Fruit fly (Drosophila melanogaster) whole organism, embryonic: ENCODE data around the gene CG1910.

Experiments
- Antp ChIP-seq: fragments of 200-800 bp; sonication (Bioruptor generic); optimal IDR thresholded peaks from 3 replicates; lab custom pipeline; 2016; ENCODE audit warnings: missing biosample characterization, missing genetic modification characterization
- Atf-2 ChIP-seq: fragments of 200-800 bp; sonication (Bioruptor generic); optimal IDR thresholded peaks from 2 replicates; lab custom pipeline; 2016; ENCODE audit warnings: missing biosample characterization, missing genetic modification characterization
- Bgb ChIP-seq: fragments of 200-800 bp; sonication (Bioruptor generic); IDR thresholded peaks from 2 replicates; pipeline ENCODE4 v1.3.6; 2022; ENCODE audit warnings: missing biosample characterization, missing genetic modification characterization; ENCODE audit not compliant: partially characterized antibody
- C15 ChIP-seq: fragments of 200-800 bp; sonication (Bioruptor generic); IDR thresholded peaks from 3 replicates; pipeline ENCODE4 v1.3.6; 2022; ENCODE audit warnings: missing biosample characterization, missing genetic modification characterization
- CG10274 ChIP-seq: fragments of 200-800 bp; sonication (Bioruptor generic); optimal IDR thresholded peaks from 3 replicates; lab custom pipeline; 2017; ENCODE audit warnings: missing biosample characterization, mild to moderate bottlenecking, missing genetic modification characterization
- CG12391 ChIP-seq: fragments of 200-800 bp; sonication (Bioruptor generic); optimal IDR thresholded peaks from 3 replicates; lab custom pipeline; 2018; ENCODE audit warnings: missing biosample characterization, mild to moderate bottlenecking, missing genetic modification characterization, moderate library complexity
- CG12769 ChIP-seq: fragments of 200-800 bp; sonication (Bioruptor generic); optimal IDR thresholded peaks from 2 replicates; lab custom pipeline; 2019; ENCODE audit warnings: missing biosample characterization, mild to moderate bottlenecking, missing genetic modification characterization, moderate library complexity
- CG13775 ChIP-seq: fragments of 200-800 bp; sonication (Bioruptor generic); optimal IDR thresholded peaks from 3 replicates; lab custom pipeline; 2017; ENCODE audit warnings: missing biosample characterization, mild to moderate bottlenecking, missing genetic modification characterization
- CG18599 ChIP-seq: fragments of 200-800 bp; sonication (Bioruptor generic); optimal IDR thresholded peaks from 3 replicates; lab custom pipeline; 2017; ENCODE audit warnings: missing biosample characterization, missing genetic modification characterization, mild to moderate bottlenecking, moderate library complexity, missing genetic modification reagents
- CG18619 ChIP-seq: fragments of 200-800 bp; sonication (Bioruptor generic); optimal IDR thresholded peaks from 3 replicates; lab custom pipeline; 2017; ENCODE audit warnings: missing biosample characterization, mild to moderate bottlenecking, missing genetic modification characterization
- CG3163 ChIP-seq: fragments of 200-800 bp; sonication (Bioruptor generic); optimal IDR thresholded peaks from 3 replicates; lab custom pipeline; 2016; ENCODE audit warnings: missing biosample characterization, missing genetic modification characterization
- CG42726 ChIP-seq: fragments of 200-800 bp; sonication (Bioruptor generic); IDR thresholded peaks from 2 replicates; pipeline ENCODE4 v1.3.6; 2022; ENCODE audit warnings: missing biosample characterization, missing genetic modification characterization; ENCODE audit not compliant: partially characterized antibody
- CG4328 ChIP-seq: fragments of 200-800 bp; sonication (Bioruptor generic); optimal IDR thresholded peaks from 3 replicates; lab custom pipeline; 2017; ENCODE audit warnings: missing biosample characterization, missing genetic modification reagents, missing genetic modification characterization
- CG6854 ChIP-seq: fragments of 200-800 bp; sonication (Bioruptor generic); optimal IDR thresholded peaks from 3 replicates; lab custom pipeline; 2017; ENCODE audit warnings: missing biosample characterization, mild to moderate bottlenecking, missing genetic modification characterization
- CG7372 ChIP-seq: fragments of 200-800 bp; sonication (Bioruptor generic); IDR thresholded peaks from 2 replicates; pipeline ENCODE4 v1.3.6; 2022; ENCODE audit warnings: missing biosample characterization, missing genetic modification characterization
- CG7928 ChIP-seq: fragments of 200-800 bp; sonication (Bioruptor generic); optimal IDR thresholded peaks from 2 replicates; lab custom pipeline; 2017; ENCODE audit warnings: missing biosample characterization, mild to moderate bottlenecking, missing genetic modification characterization
- CG8359 ChIP-seq: fragments of 200-800 bp; sonication (Bioruptor generic); optimal IDR thresholded peaks from 2 replicates; lab custom pipeline; 2017; ENCODE audit warnings: missing biosample characterization, mild to moderate bottlenecking, missing genetic modification characterization, borderline replicate concordance
- Chrac-16 ChIP-seq: fragments of 200-800 bp; sonication (Bioruptor generic); optimal IDR thresholded peaks from 3 replicates; lab custom pipeline; 2016; ENCODE audit warnings: missing biosample characterization, missing genetic modification characterization
- Doc2 ChIP-seq: fragments of 200-800 bp; sonication (Bioruptor generic); IDR thresholded peaks from 2 replicates; pipeline ENCODE4 v1.3.6; 2022; ENCODE audit warnings: missing biosample characterization, missing genetic modification characterization
- Dp ChIP-seq: fragments of 200-800 bp; sonication (Bioruptor generic); optimal IDR thresholded peaks from 2 replicates; lab custom pipeline; 2018; ENCODE audit warnings: missing biosample characterization, mild to moderate bottlenecking, missing genetic modification characterization, moderate library complexity
- Drgx ChIP-seq: fragments of 200-800 bp; sonication (Bioruptor generic); IDR thresholded peaks from 2 replicates; pipeline ENCODE4 v1.3.6; 2022; ENCODE audit warnings: missing biosample characterization, missing genetic modification characterization
- Eip74EF ChIP-seq, 2 experiments: fragments of 200-800 bp in 1 of 2; fragments of >200 bp in 1 of 2; sonication (Bioruptor generic) in 1 of 2; optimal IDR thresholded peaks; 2 replicates each; lab custom pipeline; 2017 to 2019; ENCODE audit warnings: missing biosample characterization in 2 of 2, missing genetic modification characterization in 2 of 2, mild to moderate bottlenecking in 1 of 2, moderate library complexity in 1 of 2
- Fer2 ChIP-seq: fragments of 200-800 bp; sonication (Bioruptor generic); optimal IDR thresholded peaks from 2 replicates; lab custom pipeline; 2018; ENCODE audit warnings: missing biosample characterization, mild to moderate bottlenecking, missing genetic modification characterization, moderate library complexity
- Hr39 ChIP-seq: fragments of >200 bp; optimal IDR thresholded peaks from 2 replicates; lab custom pipeline; 2017
- Med ChIP-seq: fragments of 200-800 bp; sonication (Bioruptor generic); peaks from one replicate; lab custom pipeline; 2016; ENCODE audit warnings: missing biosample characterization, missing genetic modification characterization, mild to moderate bottlenecking, inconsistent platforms, moderate library complexity
- Mes4 ChIP-seq: fragments of 200-800 bp; sonication (Bioruptor generic); optimal IDR thresholded peaks from 2 replicates; lab custom pipeline; 2016; ENCODE audit warnings: missing biosample characterization, missing genetic modification characterization
- Side ChIP-seq: fragments of 200-800 bp; sonication (Bioruptor generic); optimal IDR thresholded peaks from 2 replicates; lab custom pipeline; 2016; ENCODE audit warnings: missing biosample characterization, missing genetic modification characterization
- Six4 ChIP-seq: fragments of 200-800 bp; sonication (Bioruptor generic); optimal IDR thresholded peaks from 2 replicates; lab custom pipeline; 2016; ENCODE audit warnings: missing biosample characterization, missing genetic modification characterization
- Sox102F ChIP-seq: fragments of 200-800 bp; sonication (Bioruptor generic); optimal IDR thresholded peaks from 2 replicates; lab custom pipeline; 2018; ENCODE audit warnings: missing biosample characterization, mild to moderate bottlenecking, missing genetic modification characterization, moderate library complexity
- Xrp1 ChIP-seq: fragments of 200-800 bp; sonication (Bioruptor generic); IDR thresholded peaks from 2 replicates; pipeline ENCODE4 v1.3.6; 2022; ENCODE audit warnings: missing biosample characterization, missing genetic modification characterization
- abd-A ChIP-seq: fragments of 200-800 bp; sonication (Bioruptor generic); optimal IDR thresholded peaks from 3 replicates; lab custom pipeline; 2019; ENCODE audit warnings: missing biosample characterization, mild to moderate bottlenecking, missing genetic modification characterization, moderate library complexity
- bsh ChIP-seq, 2 experiments: fragments of 200-800 bp; sonication (Bioruptor generic); optimal IDR thresholded peaks; 2 replicates each; lab custom pipeline; 2017 to 2018; ENCODE audit warnings: mild to moderate bottlenecking in 2 of 2, missing biosample characterization in 2 of 2, missing genetic modification characterization in 2 of 2, moderate library complexity in 1 of 2
- caup ChIP-seq: fragments of 200-800 bp; sonication (Bioruptor generic); optimal IDR thresholded peaks from 3 replicates; lab custom pipeline; 2017; ENCODE audit warnings: missing biosample characterization, mild to moderate bottlenecking, missing genetic modification characterization, moderate library complexity; ENCODE audit not compliant: severe bottlenecking
- chn ChIP-seq: fragments of 200-800 bp; sonication (Bioruptor generic); optimal IDR thresholded peaks from 2 replicates; lab custom pipeline; 2016; ENCODE audit warnings: missing biosample characterization, missing genetic modification characterization
- crol ChIP-seq: fragments of 200-800 bp; sonication (Bioruptor generic); IDR thresholded peaks from 2 replicates; pipeline ENCODE4 v1.3.6; 2022; ENCODE audit warnings: missing biosample characterization, missing genetic modification characterization
- dan ChIP-seq: fragments of 200-800 bp; sonication (Bioruptor generic); IDR thresholded peaks from 2 replicates; pipeline ENCODE4 v1.3.6; 2022; ENCODE audit warnings: missing biosample characterization, missing genetic modification characterization
- dimm ChIP-seq: fragments of 200-800 bp; sonication (Bioruptor generic); IDR thresholded peaks from 2 replicates; pipeline ENCODE4 v1.3.6; 2022; ENCODE audit warnings: missing biosample characterization, missing genetic modification characterization
- dpn ChIP-seq, 2 experiments: fragments of 200-800 bp; sonication (Bioruptor generic); optimal IDR thresholded peaks; 3 replicates each; lab custom pipeline; 2016; ENCODE audit warnings: missing biosample characterization in 2 of 2, missing genetic modification characterization in 2 of 2
- emc ChIP-seq: fragments of 200-800 bp; sonication (Bioruptor generic); optimal IDR thresholded peaks from 2 replicates; lab custom pipeline; 2016; ENCODE audit warnings: missing biosample characterization, missing genetic modification characterization
- ewg ChIP-seq: fragments of 200-800 bp; sonication (Bioruptor generic); optimal IDR thresholded peaks from 3 replicates; lab custom pipeline; 2017; ENCODE audit warnings: mild to moderate bottlenecking, missing biosample characterization, missing genetic modification reagents, missing genetic modification characterization
- gro ChIP-seq: fragments of 200-800 bp; sonication (Bioruptor generic); optimal IDR thresholded peaks from 2 replicates; lab custom pipeline; 2016; ENCODE audit warnings: missing biosample characterization, missing genetic modification characterization
- ken ChIP-seq: fragments of 200-800 bp; sonication (Bioruptor generic); IDR thresholded peaks from 3 replicates; pipeline ENCODE4 v1.3.6; 2022; ENCODE audit warnings: missing biosample characterization, missing genetic modification characterization
- mirr ChIP-seq: fragments of 200-800 bp; sonication (Bioruptor generic); optimal IDR thresholded peaks from 3 replicates; lab custom pipeline; 2018; ENCODE audit warnings: missing biosample characterization, mild to moderate bottlenecking, missing genetic modification characterization
- mld ChIP-seq: fragments of 200-800 bp; sonication (Bioruptor generic); IDR thresholded peaks from 3 replicates; pipeline ENCODE4 v1.3.6; 2022; ENCODE audit warnings: missing biosample characterization, missing genetic modification characterization; ENCODE audit not compliant: partially characterized antibody
- nerfin-1 ChIP-seq: fragments of 200-800 bp; sonication (Bioruptor generic); optimal IDR thresholded peaks from 3 replicates; lab custom pipeline; 2019; ENCODE audit warnings: missing biosample characterization, mild to moderate bottlenecking, missing genetic modification characterization, moderate library complexity
- phol ChIP-seq: fragments of 200-800 bp; sonication (Bioruptor generic); optimal IDR thresholded peaks from 3 replicates; lab custom pipeline; 2018; ENCODE audit warnings: missing biosample characterization, mild to moderate bottlenecking, missing genetic modification characterization, moderate library complexity
- seq ChIP-seq: fragments of 200-800 bp; sonication (Bioruptor generic); IDR thresholded peaks from 2 replicates; pipeline ENCODE4 v1.3.6; 2022; ENCODE audit warnings: missing biosample characterization, missing genetic modification characterization
- sna ChIP-seq: fragments of 200-800 bp; sonication (Bioruptor generic); IDR thresholded peaks from 2 replicates; pipeline ENCODE4 v1.3.6; 2022; ENCODE audit warnings: missing biosample characterization, missing genetic modification characterization; ENCODE audit not compliant: partially characterized antibody
- so ChIP-seq: fragments of 200-800 bp; sonication (Bioruptor generic); IDR thresholded peaks from 3 replicates; pipeline ENCODE4 v1.3.6; 2022; ENCODE audit warnings: missing biosample characterization, missing genetic modification characterization
- toy ChIP-seq: fragments of 200-800 bp; sonication (Bioruptor generic); IDR thresholded peaks from 2 replicates; pipeline ENCODE4 v1.3.6; 2022; ENCODE audit warnings: missing biosample characterization, missing genetic modification characterization
- vfl ChIP-seq: fragments of 200-800 bp; sonication (Bioruptor generic); optimal IDR thresholded peaks from 2 replicates; lab custom pipeline; 2016; ENCODE audit warnings: missing biosample characterization, missing genetic modification characterization

Gene CG1910

DNA sequence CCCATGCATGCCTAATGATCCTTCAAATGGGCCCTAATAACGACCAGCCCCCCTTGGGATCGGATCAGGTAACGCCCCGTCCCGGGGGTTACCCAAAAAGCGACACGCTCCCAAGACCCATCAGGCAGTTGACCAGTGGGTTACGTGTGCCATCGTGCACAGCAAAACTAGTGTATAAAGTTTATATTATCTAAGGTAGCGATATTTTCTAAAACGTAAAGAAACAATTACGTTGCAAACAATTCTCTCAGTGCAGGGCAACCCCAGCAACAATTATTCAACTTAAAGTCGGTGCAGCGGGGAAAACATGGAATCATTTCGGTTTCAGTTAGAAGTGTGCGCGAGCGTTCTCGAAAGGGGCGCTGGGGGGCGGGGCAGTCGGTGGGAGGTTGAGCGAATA, 34.9 kb upstream of the CG1910 start:
- TF ChIP-seq nerfin-1 (tag; lab: Kevin White, UChicago) = no peak
- TF ChIP-seq CG4328 (GFP tag; lab: Kevin White, UChicago) = no peak
- no peak for TF ChIP-seq vfl (GFP tag; lab: Kevin White, UChicago)
- no peak for TF ChIP-seq Atf-2 (GFP tag; lab: Kevin White, UChicago)
- peak; percentile 54; the same call in 1 of the 2 replicates for TF ChIP-seq Xrp1 (GFP tag; lab: Robert Waterston, UW)
- no peak for TF ChIP-seq CG18599 (GFP tag; lab: Kevin White, UChicago)
- no peak for TF ChIP-seq dpn (GFP tag; optimal IDR thresholded peaks at IDR 0.05; lab: Kevin White, UChicago)
- TF ChIP-seq Eip74EF (GFP tag; optimal IDR thresholded peaks at IDR 0.05; lab: Kevin White, UChicago) = no peak
- TF ChIP-seq CG7372 (GFP tag; lab: Robert Waterston, UW) = no peak
- no peak for TF ChIP-seq CG10274 (GFP tag; lab: Kevin White, UChicago)
- peak in 1 of 2 experiments; percentile 45 for TF ChIP-seq bsh (GFP tag; optimal IDR thresholded peaks at IDR 0.05; lab: Kevin White, UChicago)
- peak; percentile 46 for TF ChIP-seq Drgx (GFP tag; lab: Robert Waterston, UW)
- TF ChIP-seq CG12769 = no peak
- TF ChIP-seq Chrac-16 (GFP tag; lab: Kevin White, UChicago) = no peak
- TF ChIP-seq Mes4 (GFP tag; lab: Kevin White, UChicago) = no peak
- TF ChIP-seq CG8359 (GFP tag; lab: Kevin White, UChicago) = no peak
- TF ChIP-seq Doc2 (GFP tag; lab: Robert Waterston, UW) = no peak
- no peak for TF ChIP-seq crol (GFP tag; lab: Robert Waterston, UW)
- no peak for TF ChIP-seq C15 (GFP tag; lab: Robert Waterston, UW)
- no peak for TF ChIP-seq CG13775 (GFP tag; lab: Kevin White, UChicago)
- TF ChIP-seq phol = peak; percentile 32
- no peak for TF ChIP-seq chn
- TF ChIP-seq Hr39 = no peak
- no peak for TF ChIP-seq Side (GFP tag; lab: Kevin White, UChicago)
- TF ChIP-seq CG6854 (GFP tag; lab: Kevin White, UChicago) = no peak
- no peak for TF ChIP-seq dan (GFP tag; lab: Robert Waterston, UW)
- no peak for TF ChIP-seq mirr (GFP tag; lab: Kevin White, UChicago)
- TF ChIP-seq CG7928 (GFP tag; lab: Kevin White, UChicago) = no peak
- no peak for TF ChIP-seq Six4 (GFP tag; lab: Kevin White, UChicago)
- TF ChIP-seq Sox102F (GFP tag; lab: Kevin White, UChicago) = peak; percentile 21
- no peak for TF ChIP-seq toy (GFP tag; lab: Robert Waterston, UW)
- TF ChIP-seq seq = 0 out of 2 replicates have a peak, but pooled peaks have one; percentile 24
- no peak for TF ChIP-seq so (GFP tag; lab: Robert Waterston, UW)
- TF ChIP-seq Med (GFP tag; lab: Kevin White, UChicago) = no peak
- no peak for TF ChIP-seq caup
- no peak for TF ChIP-seq abd-A (tag; lab: Kevin White, UChicago)
- TF ChIP-seq sna = no peak
- no peak for TF ChIP-seq mld
- no peak for TF ChIP-seq ken (GFP tag; lab: Robert Waterston, UW)
- no peak for TF ChIP-seq emc (GFP tag; lab: Kevin White, UChicago)
- TF ChIP-seq Bgb = no peak
- TF ChIP-seq CG12391 = peak; percentile 19
- no peak for TF ChIP-seq Antp
- no peak for TF ChIP-seq ewg
- TF ChIP-seq gro (GFP tag; lab: Kevin White, UChicago) = no peak
- TF ChIP-seq CG3163 (GFP tag; lab: Kevin White, UChicago) = no peak
- TF ChIP-seq CG42726 (GFP tag; lab: Robert Waterston, UW) = no peak
- no peak for TF ChIP-seq Dp (GFP tag; lab: Kevin White, UChicago)
- TF ChIP-seq Fer2 (tag; lab: Kevin White, UChicago) = no peak
- TF ChIP-seq CG18619 (GFP tag; lab: Kevin White, UChicago) = no peak
- TF ChIP-seq dimm = no peak
